Fruit fly (Drosophila melanogaster) whole organism, embryonic: ENCODE data around the gene CG14036.

Experiments
- Abd-B ChIP-seq: fragments of 200-800 bp; sonication (Bioruptor generic); optimal IDR thresholded peaks from 2 replicates; lab custom pipeline; 2018; ENCODE audit warnings: missing biosample characterization, mild to moderate bottlenecking, missing genetic modification characterization, moderate library complexity
- Ada2b ChIP-seq: fragments of 200-800 bp; sonication (Bioruptor generic); IDR thresholded peaks from 2 replicates; pipeline ENCODE4 v1.3.6; 2022; ENCODE audit warnings: missing biosample characterization, missing genetic modification characterization
- Bgb ChIP-seq: fragments of 200-800 bp; sonication (Bioruptor generic); IDR thresholded peaks from 2 replicates; pipeline ENCODE4 v1.3.6; 2022; ENCODE audit warnings: missing biosample characterization, missing genetic modification characterization; ENCODE audit not compliant: partially characterized antibody
- CG10654 ChIP-seq: fragments of 200-800 bp; sonication (Bioruptor generic); optimal IDR thresholded peaks from 2 replicates; lab custom pipeline; 2016; ENCODE audit warnings: missing biosample characterization, missing genetic modification characterization
- CG12659 ChIP-seq: fragments of 200-800 bp; sonication (Bioruptor generic); optimal IDR thresholded peaks from 3 replicates; lab custom pipeline; 2017; ENCODE audit warnings: mild to moderate bottlenecking, missing biosample characterization, missing genetic modification reagents, missing genetic modification characterization
- CG13424 ChIP-seq: fragments of 200-800 bp; sonication (Bioruptor generic); optimal IDR thresholded peaks from 2 replicates; lab custom pipeline; 2019; ENCODE audit warnings: missing biosample characterization, mild to moderate bottlenecking, missing genetic modification characterization, moderate library complexity
- CG13775 ChIP-seq: fragments of 200-800 bp; sonication (Bioruptor generic); optimal IDR thresholded peaks from 3 replicates; lab custom pipeline; 2017; ENCODE audit warnings: missing biosample characterization, mild to moderate bottlenecking, missing genetic modification characterization
- CG14050 ChIP-seq: fragments of 200-800 bp; sonication (Bioruptor generic); IDR thresholded peaks from 3 replicates; pipeline ENCODE4 v1.3.6; 2022; ENCODE audit warnings: missing biosample characterization, missing genetic modification characterization
- CG14710 ChIP-seq: fragments of 200-800 bp; sonication (Bioruptor generic); optimal IDR thresholded peaks from 3 replicates; lab custom pipeline; 2019; ENCODE audit warnings: missing biosample characterization, mild to moderate bottlenecking, missing genetic modification characterization, moderate library complexity
- CG15479 ChIP-seq: fragments of 200-800 bp; sonication (Bioruptor generic); optimal IDR thresholded peaks from 3 replicates; lab custom pipeline; 2019; ENCODE audit warnings: missing biosample characterization, mild to moderate bottlenecking, missing genetic modification characterization, moderate library complexity
- CG17912 ChIP-seq: fragments of 200-800 bp; sonication (Bioruptor generic); optimal IDR thresholded peaks from 2 replicates; lab custom pipeline; 2018; ENCODE audit warnings: missing biosample characterization, mild to moderate bottlenecking, missing genetic modification characterization
- CG30431 ChIP-seq: fragments of 200-800 bp; sonication (Bioruptor generic); optimal IDR thresholded peaks from 2 replicates; lab custom pipeline; 2017; ENCODE audit warnings: missing biosample characterization, missing genetic modification characterization
- CG31441 ChIP-seq: fragments of 200-800 bp; sonication (Bioruptor generic); IDR thresholded peaks from 2 replicates; pipeline ENCODE4 v1.3.6; 2022; ENCODE audit warnings: missing biosample characterization, missing genetic modification characterization
- CG32532 ChIP-seq: fragments of 200-800 bp; sonication (Bioruptor generic); IDR thresholded peaks from 2 replicates; pipeline ENCODE4 v1.3.6; 2022; ENCODE audit warnings: missing biosample characterization, missing genetic modification characterization
- CG34422 ChIP-seq: fragments of 200-800 bp; sonication (Bioruptor generic); IDR thresholded peaks from 3 replicates; pipeline ENCODE4 v1.3.6; 2022; ENCODE audit warnings: missing biosample characterization, missing genetic modification characterization
- CG3995 ChIP-seq: fragments of 200-800 bp; sonication (Bioruptor generic); optimal IDR thresholded peaks from 3 replicates; lab custom pipeline; 2016; ENCODE audit warnings: missing biosample characterization, missing genetic modification characterization
- CG4282 ChIP-seq: fragments of 200-800 bp; sonication (Bioruptor generic); optimal IDR thresholded peaks from 2 replicates; lab custom pipeline; 2016; ENCODE audit warnings: missing biosample characterization, missing genetic modification characterization
- CG6683 ChIP-seq: fragments of 200-800 bp; sonication (Bioruptor generic); optimal IDR thresholded peaks from 2 replicates; lab custom pipeline; 2017; ENCODE audit warnings: missing biosample characterization, mild to moderate bottlenecking, missing genetic modification characterization, missing genetic modification reagents
- CG6854 ChIP-seq: fragments of 200-800 bp; sonication (Bioruptor generic); optimal IDR thresholded peaks from 3 replicates; lab custom pipeline; 2017; ENCODE audit warnings: missing biosample characterization, mild to moderate bottlenecking, missing genetic modification characterization
- Chrac-16 ChIP-seq: fragments of 200-800 bp; sonication (Bioruptor generic); optimal IDR thresholded peaks from 3 replicates; lab custom pipeline; 2016; ENCODE audit warnings: missing biosample characterization, missing genetic modification characterization
- CoRest ChIP-seq: fragments of 200-800 bp; sonication (Bioruptor generic); optimal IDR thresholded peaks from 3 replicates; lab custom pipeline; 2018; ENCODE audit warnings: missing biosample characterization, mild to moderate bottlenecking, missing genetic modification characterization, moderate library complexity
- HLHmδ ChIP-seq: fragments of 200-800 bp; sonication (Bioruptor generic); optimal IDR thresholded peaks from 2 replicates; lab custom pipeline; 2018; ENCODE audit warnings: missing biosample characterization, mild to moderate bottlenecking, missing genetic modification characterization, moderate library complexity
- NFAT ChIP-seq: fragments of 200-800 bp; sonication (Bioruptor generic); IDR thresholded peaks from 2 replicates; pipeline ENCODE4 v1.3.6; 2022; ENCODE audit warnings: missing biosample characterization, missing genetic modification characterization
- Optix ChIP-seq: fragments of 200-800 bp; sonication (Bioruptor generic); IDR thresholded peaks from 3 replicates; pipeline ENCODE4 v1.3.6; 2022; ENCODE audit warnings: missing biosample characterization, missing genetic modification characterization
- Ptx1 ChIP-seq: fragments of 200-800 bp; sonication (Bioruptor generic); IDR thresholded peaks from 2 replicates; pipeline ENCODE4 v1.3.6; 2022; ENCODE audit warnings: missing biosample characterization, missing genetic modification characterization
- Sox102F ChIP-seq: fragments of 200-800 bp; sonication (Bioruptor generic); optimal IDR thresholded peaks from 2 replicates; lab custom pipeline; 2018; ENCODE audit warnings: missing biosample characterization, mild to moderate bottlenecking, missing genetic modification characterization, moderate library complexity
- Taf1 ChIP-seq: fragments of 200-800 bp; sonication (Bioruptor generic); IDR thresholded peaks from 2 replicates; pipeline ENCODE4 v1.3.6; 2022; ENCODE audit warnings: missing biosample characterization, missing genetic modification characterization
- bowl ChIP-seq: fragments of 200-800 bp; sonication (Bioruptor generic); IDR thresholded peaks from 2 replicates; pipeline ENCODE4 v1.3.6; 2022; ENCODE audit warnings: missing biosample characterization, missing genetic modification characterization
- chn ChIP-seq: fragments of 200-800 bp; sonication (Bioruptor generic); optimal IDR thresholded peaks from 2 replicates; lab custom pipeline; 2016; ENCODE audit warnings: missing biosample characterization, missing genetic modification characterization
- ci ChIP-seq: fragments of 200-800 bp; sonication (Bioruptor generic); IDR thresholded peaks from 3 replicates; pipeline ENCODE4 v1.3.6; 2022; ENCODE audit warnings: missing biosample characterization, missing genetic modification characterization
- disco-r ChIP-seq: fragments of 200-800 bp; sonication (Bioruptor generic); optimal IDR thresholded peaks from 2 replicates; lab custom pipeline; 2016; ENCODE audit warnings: missing biosample characterization, missing genetic modification characterization
- dmrt99B ChIP-seq: fragments of 200-800 bp; sonication (Bioruptor generic); optimal IDR thresholded peaks from 2 replicates; lab custom pipeline; 2018; ENCODE audit warnings: missing biosample characterization, mild to moderate bottlenecking, missing genetic modification characterization, moderate library complexity
- ems ChIP-seq: fragments of 200-800 bp; sonication (Bioruptor generic); optimal IDR thresholded peaks from 3 replicates; lab custom pipeline; 2016; ENCODE audit warnings: missing biosample characterization, missing genetic modification characterization
- gcm2 ChIP-seq: fragments of 200-800 bp; sonication (Bioruptor generic); optimal IDR thresholded peaks from 2 replicates; lab custom pipeline; 2016; ENCODE audit warnings: missing biosample characterization, missing genetic modification characterization
- ind ChIP-seq: fragments of 200-800 bp; sonication (Bioruptor generic); optimal IDR thresholded peaks from 3 replicates; lab custom pipeline; 2016; ENCODE audit warnings: missing biosample characterization, missing genetic modification characterization
- lbe ChIP-seq: fragments of 200-800 bp; sonication (Bioruptor generic); optimal IDR thresholded peaks from 2 replicates; lab custom pipeline; 2016; ENCODE audit warnings: missing biosample characterization, mild to moderate bottlenecking, missing genetic modification characterization
- nau ChIP-seq: fragments of 200-800 bp; sonication (Bioruptor generic); optimal IDR thresholded peaks from 3 replicates; lab custom pipeline; 2017; ENCODE audit warnings: missing biosample characterization, mild to moderate bottlenecking, missing genetic modification characterization, missing genetic modification reagents
- pan ChIP-seq, 4 experiments: fragments of >200 bp in 3 of 4; fragments of 200-800 bp in 1 of 4; sonication (Bioruptor generic) in 1 of 4; optimal IDR thresholded peaks in 3 of 4; IDR thresholded peaks in 1 of 4; 2 replicates each; pipeline versions ENCODE4 v1.3.6 to Lab custom; 2017 to 2022; ENCODE audit warnings: missing biosample characterization in 2 of 4, missing genetic modification characterization in 2 of 4, mixed read lengths in 1 of 4
- peb ChIP-seq: fragments of 200-800 bp; sonication (Bioruptor generic); IDR thresholded peaks from 2 replicates; pipeline ENCODE4 v1.3.6; 2022; ENCODE audit warnings: missing biosample characterization, missing genetic modification characterization
- pfk ChIP-seq: fragments of 200-800 bp; sonication (Bioruptor generic); optimal IDR thresholded peaks from 2 replicates; lab custom pipeline; 2018; ENCODE audit warnings: missing biosample characterization, mild to moderate bottlenecking, missing genetic modification characterization, moderate library complexity
- pnt ChIP-seq: fragments of 200-800 bp; sonication (Bioruptor generic); optimal IDR thresholded peaks from 3 replicates; lab custom pipeline; 2016; ENCODE audit warnings: missing biosample characterization, missing genetic modification characterization
- prd ChIP-seq, 3 experiments: fragments of >200 bp in 2 of 3; fragments of 200-800 bp in 1 of 3; sonication (Bioruptor generic) in 1 of 3; optimal IDR thresholded peaks in 2 of 3; IDR thresholded peaks in 1 of 3; 2 replicates in 2 of 3; 3 replicates in 1 of 3; pipeline versions ENCODE4 v1.3.6 to Lab custom; 2017 to 2022; ENCODE audit warnings: missing biosample characterization in 1 of 3, missing genetic modification characterization in 1 of 3
- run ChIP-seq: fragments of 200-800 bp; sonication (Bioruptor generic); optimal IDR thresholded peaks from 3 replicates; lab custom pipeline; 2018; ENCODE audit warnings: missing biosample characterization, mild to moderate bottlenecking, missing genetic modification characterization
- so ChIP-seq: fragments of 200-800 bp; sonication (Bioruptor generic); IDR thresholded peaks from 3 replicates; pipeline ENCODE4 v1.3.6; 2022; ENCODE audit warnings: missing biosample characterization, missing genetic modification characterization
- tap ChIP-seq: fragments of 200-800 bp; optimal IDR thresholded peaks from 3 replicates; lab custom pipeline; 2019; ENCODE audit warnings: missing biosample characterization, mild to moderate bottlenecking, missing genetic modification characterization, moderate library complexity
- tin ChIP-seq: fragments of 200-800 bp; sonication (Bioruptor generic); optimal IDR thresholded peaks from 3 replicates; lab custom pipeline; 2016; ENCODE audit warnings: missing biosample characterization, missing genetic modification characterization
- unc-4 ChIP-seq: fragments of 200-800 bp; sonication (Bioruptor generic); IDR thresholded peaks from 2 replicates; pipeline ENCODE4 v1.3.6; 2022; ENCODE audit warnings: missing biosample characterization, missing genetic modification characterization; ENCODE audit not compliant: partially characterized antibody
- vvl ChIP-seq: fragments of 200-800 bp; sonication (Bioruptor generic); IDR thresholded peaks from 2 replicates; pipeline ENCODE4 v1.3.6; 2022; ENCODE audit warnings: missing biosample characterization, missing genetic modification characterization
- yki ChIP-seq: fragments of >200 bp; optimal IDR thresholded peaks from 3 replicates; lab custom pipeline; 2018
- zfh1 ChIP-seq: fragments of 200-800 bp; sonication (Bioruptor generic); IDR thresholded peaks from 3 replicates; pipeline ENCODE4 v1.3.6; 2022; ENCODE audit warnings: missing biosample characterization, missing genetic modification characterization

Gene CG14036

DNA sequence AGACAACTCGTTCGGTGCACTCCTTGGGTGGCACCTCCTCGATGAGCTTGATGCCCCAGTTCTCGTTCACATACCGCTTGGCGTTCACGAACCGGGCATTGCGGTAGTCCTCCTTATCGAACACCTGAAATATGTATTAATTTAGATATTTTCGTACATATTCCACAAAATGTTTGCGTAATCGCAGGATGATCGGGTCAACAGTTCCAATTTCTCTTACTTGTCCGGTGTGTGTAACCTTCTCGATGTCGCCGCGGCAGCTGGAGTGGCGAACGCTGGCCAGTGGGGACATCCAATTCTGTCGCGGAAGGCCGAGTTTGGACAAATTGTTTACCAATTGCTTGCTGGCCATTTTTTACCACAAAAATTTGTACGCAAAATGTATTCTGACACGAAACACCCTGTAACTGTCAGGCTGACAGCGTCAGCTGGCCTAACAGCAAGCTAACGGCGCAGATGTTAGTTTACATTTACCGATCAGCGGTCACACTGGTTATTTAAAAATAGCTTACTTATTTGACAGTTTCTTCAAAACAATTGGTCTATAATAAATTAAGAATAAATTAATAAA is 45.1 kb upstream of the CG14036 start, which contains the start of gene ND-13A (continued):
- TF ChIP-seq pfk (GFP tag; lab: Kevin White, UChicago): no peak
- TF ChIP-seq gcm2: no peak
- TF ChIP-seq pan (optimal IDR thresholded peaks at IDR 0.05; lab: Kevin White, UChicago): no peak
- TF ChIP-seq pan (GFP tag; optimal IDR thresholded peaks at IDR 0.05 in 1 of 2, IDR thresholded peaks at IDR 0.05 in 1 of 2): no peak
- no peak for TF ChIP-seq CG13775
- TF ChIP-seq Ptx1: no peak
- no peak for TF ChIP-seq HLHmδ (GFP tag; lab: Kevin White, UChicago)
- TF ChIP-seq CoRest (tag; lab: Kevin White, UChicago): no peak
- TF ChIP-seq CG6854 (GFP tag; lab: Kevin White, UChicago): no peak
- TF ChIP-seq Optix (GFP tag; lab: Robert Waterston, UW): no peak
- peak; percentile 12 for TF ChIP-seq CG15479 (GFP tag; lab: Kevin White, UChicago)
- TF ChIP-seq peb (GFP tag; lab: Robert Waterston, UW): no peak
- no peak for TF ChIP-seq Sox102F (GFP tag; lab: Kevin White, UChicago)
- no peak for TF ChIP-seq CG30431 (GFP tag; lab: Kevin White, UChicago)
- TF ChIP-seq CG6683 (GFP tag; lab: Kevin White, UChicago): no peak
- peak; percentile 39; the same call in 1 of the 2 replicates for TF ChIP-seq unc-4
- TF ChIP-seq ind (GFP tag; lab: Kevin White, UChicago): no peak
- TF ChIP-seq NFAT: no peak
- TF ChIP-seq ci: no peak
- no peak; the same call in 1 of the 2 replicates for TF ChIP-seq Bgb (GFP tag; lab: Robert Waterston, UW)
- no peak for TF ChIP-seq run (tag; lab: Kevin White, UChicago)
- TF ChIP-seq CG4282 (GFP tag; lab: Kevin White, UChicago): no peak
- TF ChIP-seq prd (optimal IDR thresholded peaks at IDR 0.05; lab: Kevin White, UChicago): no peak
- no peak for TF ChIP-seq prd (GFP tag; IDR thresholded peaks at IDR 0.05; lab: Robert Waterston, UW)
- TF ChIP-seq yki (lab: Kevin White, UChicago): no peak
- TF ChIP-seq CG32532 (GFP tag; lab: Robert Waterston, UW): no peak; the same call in 1 of the 2 replicates
- TF ChIP-seq nau (GFP tag; lab: Kevin White, UChicago): no peak
- TF ChIP-seq CG14050 (GFP tag; lab: Robert Waterston, UW): no peak
- TF ChIP-seq CG34422 (GFP tag; lab: Robert Waterston, UW): no peak
- TF ChIP-seq so (GFP tag; lab: Robert Waterston, UW): no peak
- no peak for TF ChIP-seq CG10654
- no peak for TF ChIP-seq pnt (GFP tag; lab: Kevin White, UChicago)
- TF ChIP-seq CG12659 (GFP tag; lab: Kevin White, UChicago): peak; percentile 35
- no peak for TF ChIP-seq tap (tag; lab: Kevin White, UChicago)
- TF ChIP-seq CG14710 (tag; lab: Kevin White, UChicago): peak; percentile 13
- TF ChIP-seq ems: no peak
- no peak for TF ChIP-seq Abd-B (GFP tag; lab: Kevin White, UChicago)
- TF ChIP-seq chn (GFP tag; lab: Kevin White, UChicago): no peak
- no peak for TF ChIP-seq bowl (GFP tag; lab: Robert Waterston, UW)
- TF ChIP-seq disco-r (GFP tag; lab: Kevin White, UChicago): no peak
- no peak for TF ChIP-seq Chrac-16 (GFP tag; lab: Kevin White, UChicago)
- TF ChIP-seq CG31441 (GFP tag; lab: Robert Waterston, UW): 0 out of 2 replicates have a peak, but pooled peaks have one; percentile 22
- no peak for TF ChIP-seq CG17912 (GFP tag; lab: Kevin White, UChicago)
- TF ChIP-seq dmrt99B (tag; lab: Kevin White, UChicago): no peak
- TF ChIP-seq Taf1 (GFP tag; lab: Robert Waterston, UW): no peak
- no peak for TF ChIP-seq vvl (GFP tag; lab: Robert Waterston, UW)
- no peak for TF ChIP-seq Ada2b (GFP tag; lab: Robert Waterston, UW)
- TF ChIP-seq CG3995: no peak
- no peak for TF ChIP-seq zfh1 (GFP tag; lab: Robert Waterston, UW)
- no peak for TF ChIP-seq CG13424
- no peak for TF ChIP-seq lbe
- TF ChIP-seq tin (GFP tag; lab: Kevin White, UChicago): no peak
